Worm (Caenorhabditis elegans): ENCODE measurements around the gene sorb-1.

Gene sorb-1

DNA sequence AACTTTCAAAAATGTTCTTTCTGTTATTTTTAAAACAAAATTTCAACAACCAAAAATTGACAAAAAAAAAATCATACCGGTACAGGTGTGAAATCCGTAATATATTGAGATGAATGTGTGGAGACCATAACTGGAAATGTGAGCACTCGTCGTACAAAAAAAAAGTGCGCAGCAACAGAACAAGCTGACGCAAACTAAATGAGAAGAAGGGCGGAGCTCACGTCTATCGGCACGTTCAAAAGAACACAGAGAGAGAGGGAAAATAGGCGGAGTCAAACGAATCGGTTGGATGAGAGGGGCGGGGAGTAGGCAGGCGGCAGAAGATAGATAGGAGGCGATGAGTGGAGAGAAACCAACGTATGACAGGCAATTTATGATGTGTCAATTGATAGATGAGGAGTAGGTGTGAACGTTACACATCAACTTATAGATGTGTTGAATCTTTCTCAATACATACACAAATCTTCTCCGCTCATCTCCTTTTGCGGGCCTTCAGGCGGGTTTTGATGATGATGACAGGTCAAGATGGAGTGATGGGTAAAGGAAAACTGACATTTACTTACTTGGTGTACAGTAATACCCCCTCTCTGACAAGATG is 46.2 kb upstream of the sorb-1 start, which contains the start of gene tlp-1:
TSS of gene tlp-1 (minus strand) at position 255 of the 598 bp plus-strand sequence.
- TF ChIP-seq syd-9 (tag; optimal IDR thresholded peaks at IDR 0.05) (no peak), ceh-18 (tag; optimal IDR thresholded peaks at IDR 0.05) (peak; percentile 42), unc-55 (GFP tag; optimal IDR thresholded peaks at IDR 0.05) (peak; percentile 99), eyg-1 (tag; optimal IDR thresholded peaks at IDR 0.05) (no peak), nfya-1 (tag; optimal IDR thresholded peaks at IDR 0.05) (peak; percentile 87), rnt-1 (tag; optimal IDR thresholded peaks at IDR 0.05) (peak; percentile 87), tbx-2 (tag; optimal IDR thresholded peaks at IDR 0.05) (peak; percentile 65), C08G9.2 (tag; optimal IDR thresholded peaks at IDR 0.05) (peak; percentile 46)

DNA sequence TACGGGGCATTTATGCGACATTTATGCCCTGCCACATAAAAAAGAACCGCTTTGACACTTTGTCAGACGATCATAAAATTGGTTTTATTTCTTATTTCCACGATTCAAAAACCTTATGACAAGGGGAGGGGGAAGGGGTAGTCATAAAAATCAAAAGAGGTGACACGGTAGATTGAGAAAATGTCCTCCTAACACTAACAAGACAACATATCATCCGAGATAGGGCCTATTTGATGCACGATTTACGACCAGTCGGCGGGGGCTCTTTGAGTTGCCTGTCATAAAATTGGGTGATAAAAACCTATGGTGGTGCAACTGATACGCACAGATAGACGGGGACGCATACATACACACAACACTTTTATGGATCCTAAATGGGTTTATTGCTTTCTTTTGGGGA is 42.2 kb upstream of the sorb-1 start:
- TF ChIP-seq unc-55 (GFP tag; optimal IDR thresholded peaks at IDR 0.05) (peak; percentile 38), hlh-30 (tag; optimal IDR thresholded peaks at IDR 0.05; ENCODE audit: insufficient read depth) (no peak), pqm-1 (tag; optimal IDR thresholded peaks at IDR 0.05) (peak; percentile 17), elt-2 (tag; optimal IDR thresholded peaks at IDR 0.05) (peak; percentile 89), C08G9.2 (tag; optimal IDR thresholded peaks at IDR 0.05) (no peak), F13H6.1 (tag; optimal IDR thresholded peaks at IDR 0.05) (no peak), tbx-2 (tag; optimal IDR thresholded peaks at IDR 0.05) (peak; percentile 1)

DNA sequence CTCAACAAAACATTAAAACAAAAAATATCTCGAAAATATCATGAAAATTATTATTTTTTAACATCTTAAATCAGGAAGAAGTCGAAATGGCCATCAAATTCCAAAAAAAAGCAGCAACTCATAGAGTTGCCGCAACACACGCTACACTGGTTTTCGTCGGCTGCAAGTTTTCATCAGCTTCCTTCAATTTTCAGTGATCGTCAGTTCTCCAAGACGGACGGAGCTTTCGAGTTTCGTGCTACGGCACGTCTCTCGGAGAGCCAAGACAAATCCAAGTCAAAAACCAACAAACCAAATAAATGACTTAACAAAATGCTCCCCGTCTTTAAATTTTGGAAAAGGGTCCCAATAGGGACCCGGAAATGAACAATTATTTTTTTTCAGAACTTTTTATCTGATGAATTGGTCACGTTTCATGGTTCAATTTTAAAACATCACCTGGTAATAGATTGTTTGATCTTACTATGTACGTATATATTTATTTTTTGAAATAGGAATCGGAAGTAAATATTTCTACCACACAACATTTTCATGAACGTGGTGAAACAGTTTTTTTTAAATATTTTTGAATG is 41.0 kb upstream of the sorb-1 start:
- no peak for TF ChIP-seq ceh-30 (tag; optimal IDR thresholded peaks at IDR 0.05)
- TF ChIP-seq ama-1 (optimal IDR thresholded peaks at IDR 0.05), result no peak
- no peak for TF ChIP-seq pag-3 (tag; optimal IDR thresholded peaks at IDR 0.05; ENCODE audit: borderline replicate concordance)
- TF ChIP-seq hlh-15 (tag; optimal IDR thresholded peaks at IDR 0.05), result no peak
- TF ChIP-seq lim-6 (tag; optimal IDR thresholded peaks at IDR 0.05), result no peak
- TF ChIP-seq sdc-2 (tag; optimal IDR thresholded peaks at IDR 0.05), result no peak
- no peak for TF ChIP-seq ceh-18 (tag; optimal IDR thresholded peaks at IDR 0.05)
- no peak for TF ChIP-seq nhr-11 (tag; optimal IDR thresholded peaks at IDR 0.05)
- TF ChIP-seq rnt-1 (tag; optimal IDR thresholded peaks at IDR 0.05), result no peak
- TF ChIP-seq K02D7.2 (tag; optimal IDR thresholded peaks at IDR 0.05), result no peak
- TF ChIP-seq ahr-1 (tag; optimal IDR thresholded peaks at IDR 0.05), result no peak
- no peak for TF ChIP-seq tbx-7 (tag; optimal IDR thresholded peaks at IDR 0.05)
- TF ChIP-seq C08G9.2 (tag; optimal IDR thresholded peaks at IDR 0.05), result no peak
- no peak for TF ChIP-seq ceh-22 (tag; optimal IDR thresholded peaks at IDR 0.05)

DNA sequence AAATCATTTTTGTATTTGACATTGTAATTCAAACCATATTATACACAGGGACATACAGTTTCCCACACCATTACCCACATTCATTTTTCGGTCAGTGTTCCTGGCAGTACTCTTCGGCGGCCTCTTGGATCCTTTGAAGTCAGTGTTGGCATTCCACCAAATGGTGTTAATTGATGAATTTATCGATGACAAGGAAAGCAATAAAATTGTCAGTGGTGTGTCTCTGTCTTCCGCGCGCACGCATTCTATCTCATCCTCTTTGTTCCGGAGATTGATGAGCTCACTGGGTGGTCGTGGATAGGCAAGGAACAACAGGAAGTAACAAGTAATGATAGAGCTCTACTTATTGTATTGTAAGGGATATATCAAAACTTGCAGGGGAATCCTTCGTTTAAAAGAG is 39.8 kb upstream of the sorb-1 start:
- TF ChIP-seq F13H6.1 (tag; optimal IDR thresholded peaks at IDR 0.05), result no peak
- TF ChIP-seq gmeb-2 (tag; optimal IDR thresholded peaks at IDR 0.05), result no peak
- TF ChIP-seq unc-55 (GFP tag; optimal IDR thresholded peaks at IDR 0.05), result peak; percentile 77
- TF ChIP-seq pha-4 (tag; optimal IDR thresholded peaks at IDR 0.05), result no peak
- no peak for TF ChIP-seq ceh-14 (tag; optimal IDR thresholded peaks at IDR 0.05)
- TF ChIP-seq nfya-1 (tag; optimal IDR thresholded peaks at IDR 0.05), result no peak
- no peak for TF ChIP-seq ceh-18 (tag; optimal IDR thresholded peaks at IDR 0.05)
- no peak for TF ChIP-seq unc-3 (GFP tag; conservative IDR thresholded peaks at IDR 0.05)
- TF ChIP-seq unc-3 (tag; optimal IDR thresholded peaks at IDR 0.05), result no peak

DNA sequence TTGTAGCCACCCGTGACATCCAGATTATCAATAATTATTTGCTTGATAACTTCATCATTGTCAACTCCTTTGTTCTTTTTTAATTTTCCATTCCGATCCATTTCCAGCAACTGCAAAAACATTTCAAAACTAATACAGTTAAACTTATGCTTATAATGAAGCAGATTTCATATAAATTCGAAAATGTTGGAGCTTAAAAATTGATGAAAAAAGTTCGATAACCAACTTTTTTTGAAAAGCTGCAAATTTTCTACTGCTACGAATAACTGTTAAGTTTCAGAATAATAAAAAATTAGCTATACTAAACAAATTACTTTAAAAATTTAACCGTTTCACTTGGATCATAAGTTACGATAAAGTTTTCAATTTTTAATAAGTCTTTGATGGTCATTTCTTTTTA is 33.9 kb upstream of the sorb-1 start, which contains the start of gene C47A4.1:
TSS of gene C47A4.1 (minus strand) at position 101 of the 400 bp plus-strand sequence.
- no peak for TF ChIP-seq sox-4 (tag; optimal IDR thresholded peaks at IDR 0.05)
- TF ChIP-seq nfya-1 (tag; optimal IDR thresholded peaks at IDR 0.05), result no peak
- TF ChIP-seq hlh-6 (tag; optimal IDR thresholded peaks at IDR 0.05), result no peak
- TF ChIP-seq ahr-1 (tag; optimal IDR thresholded peaks at IDR 0.05), result no peak
- no peak for TF ChIP-seq hlh-15 (tag; optimal IDR thresholded peaks at IDR 0.05)
- no peak for TF ChIP-seq npax-4 (tag; optimal IDR thresholded peaks at IDR 0.05)
- no peak for TF ChIP-seq pros-1 (tag; optimal IDR thresholded peaks at IDR 0.05)
- no peak for TF ChIP-seq Y22D7AL.16 (tag; optimal IDR thresholded peaks at IDR 0.05)
- TF ChIP-seq C38D4.7 (GFP tag; optimal IDR thresholded peaks at IDR 0.05), result no peak
- no peak for TF ChIP-seq ceh-18 (tag; optimal IDR thresholded peaks at IDR 0.05)
- TF ChIP-seq fkh-6 (tag; optimal IDR thresholded peaks at IDR 0.05), result no peak
- no peak for TF ChIP-seq hlh-13 (GFP tag; optimal IDR thresholded peaks at IDR 0.05)
- no peak for TF ChIP-seq nhr-11 (tag; optimal IDR thresholded peaks at IDR 0.05)

Data from whole organism, late embryonic.